Worm (Caenorhabditis elegans) whole organism, L1 larva: ENCODE data around the gene M163.1.

Experiments
- aly-2 ChIP-seq: fragments of 150-350 bp; optimal IDR thresholded peaks from 2 replicates; lab custom pipeline; 2014; ENCODE audit warnings: missing biosample characterization, missing genetic modification characterization
- ama-1 ChIP-seq: fragments of 150-350 bp; optimal IDR thresholded peaks from 2 replicates; lab custom pipeline; 2014
- ceh-90 ChIP-seq: sonication (generic microtip); optimal IDR thresholded peaks from 2 replicates; lab custom pipeline; 2016; ENCODE audit warnings: missing genetic modification characterization, missing compliant biosample characterization
- lin-13 ChIP-seq: fragments of 150-350 bp; optimal IDR thresholded peaks from 2 replicates; lab custom pipeline; 2014; ENCODE audit warnings: missing biosample characterization, missing genetic modification reagents, missing genetic modification characterization
- lin-15B ChIP-seq: fragments of 150-350 bp; sonication (generic microtip); optimal IDR thresholded peaks from 3 replicates; lab custom pipeline; 2014; ENCODE audit warnings: missing biosample characterization, missing genetic modification characterization
- mdl-1 ChIP-seq, 2 experiments: fragments of 150-350 bp; optimal IDR thresholded peaks; 2 replicates each; lab custom pipeline; 2014 to 2017; ENCODE audit warnings: missing biosample characterization in 2 of 2, missing genetic modification characterization in 2 of 2, inconsistent platforms in 1 of 2
- rnt-1 ChIP-seq: sonication (generic microtip); optimal IDR thresholded peaks from 2 replicates; lab custom pipeline; 2016; ENCODE audit warnings: mild to moderate bottlenecking, missing genetic modification characterization, moderate library complexity, missing compliant biosample characterization
- snpc-4 ChIP-seq: fragments of 150-350 bp; optimal IDR thresholded peaks from 2 replicates; lab custom pipeline; 2014; ENCODE audit warnings: missing biosample characterization, missing genetic modification characterization

DNA sequence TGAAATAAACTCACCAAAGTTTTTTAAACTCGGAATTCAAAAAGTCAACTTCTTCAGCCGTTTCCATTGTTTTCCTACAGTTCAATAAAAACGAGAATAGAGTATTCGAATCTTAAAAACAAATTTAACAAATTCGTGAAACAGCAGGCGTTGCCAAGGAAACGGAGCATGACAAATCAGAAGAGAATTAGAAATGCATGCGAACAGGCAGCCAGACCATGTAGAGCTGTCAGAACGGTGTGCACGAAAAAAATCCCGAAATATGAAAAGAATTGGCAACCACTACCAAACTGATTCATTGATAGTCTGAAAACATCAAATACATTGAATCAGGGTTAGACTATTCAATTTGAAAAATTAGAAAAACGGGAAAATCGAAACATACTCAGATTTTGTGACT lies 38.4 kb upstream of the M163.1 start, which contains the start of gene fbxa-81:
- TF ChIP-seq ama-1 (lab: Kevin White, UChicago) (no peak), ceh-90 (no peak), lin-15B (tag; lab: Kevin White, UChicago) (no peak), aly-2 (no peak), rnt-1 (tag; lab: Kevin White, UChicago) (no peak), mdl-1 (tag; optimal IDR thresholded peaks at IDR 0.05; lab: Kevin White, UChicago) (no peak), snpc-4 (tag; lab: Kevin White, UChicago) (no peak), lin-13 (GFP tag; lab: Kevin White, UChicago) (no peak)
